Fruit fly (Drosophila melanogaster) whole organism, prepupa: Measurements from ENCODE around the gene cac.

Experiments used
- Blimp-1 ChIP-seq: fragments of 200-800 bp; sonication (Bioruptor generic); optimal IDR thresholded peaks from 3 replicates; lab custom pipeline; 2017; ENCODE audit warnings: missing biosample characterization, missing genetic modification characterization, mild to moderate bottlenecking, moderate library complexity, missing genetic modification reagents
- CG10631 ChIP-seq: fragments of 200-800 bp; sonication (Bioruptor generic); optimal IDR thresholded peaks from 2 replicates; lab custom pipeline; 2016; ENCODE audit warnings: missing biosample characterization, missing genetic modification characterization
- CG16779 ChIP-seq: fragments of 200-800 bp; sonication (Bioruptor generic); optimal IDR thresholded peaks from 3 replicates; lab custom pipeline; 2017; ENCODE audit warnings: missing biosample characterization, mild to moderate bottlenecking, missing genetic modification characterization
- CG4318 ChIP-seq: fragments of 200-800 bp; sonication (Bioruptor generic); optimal IDR thresholded peaks from 3 replicates; lab custom pipeline; 2017; ENCODE audit warnings: missing biosample characterization, mild to moderate bottlenecking, missing genetic modification characterization
- CG7368 ChIP-seq: fragments of 200-800 bp; sonication (Bioruptor generic); optimal IDR thresholded peaks from 3 replicates; lab custom pipeline; 2016; ENCODE audit warnings: missing biosample characterization, missing genetic modification characterization
- Ets96B ChIP-seq: fragments of 200-800 bp; optimal IDR thresholded peaks from 2 replicates; lab custom pipeline; 2019; ENCODE audit warnings: missing biosample characterization, mild to moderate bottlenecking, missing genetic modification characterization, moderate library complexity
- Smox ChIP-seq: fragments of 200-800 bp; sonication (Bioruptor generic); optimal IDR thresholded peaks from 3 replicates; lab custom pipeline; 2016; ENCODE audit warnings: missing biosample characterization, missing genetic modification characterization
- acj6 ChIP-seq: fragments of 200-800 bp; sonication (Bioruptor generic); optimal IDR thresholded peaks from 3 replicates; lab custom pipeline; 2016; ENCODE audit warnings: missing biosample characterization, missing genetic modification characterization
- esn ChIP-seq: fragments of 200-800 bp; sonication (Bioruptor generic); optimal IDR thresholded peaks from 2 replicates; lab custom pipeline; 2016; ENCODE audit warnings: missing biosample characterization, mild to moderate bottlenecking, missing genetic modification characterization, moderate library complexity
- ss ChIP-seq, 2 experiments: fragments of 200-800 bp; sonication (Bioruptor generic); optimal IDR thresholded peaks; 2 replicates in 1 of 2; 3 replicates in 1 of 2; lab custom pipeline; 2017 to 2018; ENCODE audit warnings: mild to moderate bottlenecking in 2 of 2, missing biosample characterization in 2 of 2, missing genetic modification characterization in 2 of 2, moderate library complexity in 1 of 2

DNA sequence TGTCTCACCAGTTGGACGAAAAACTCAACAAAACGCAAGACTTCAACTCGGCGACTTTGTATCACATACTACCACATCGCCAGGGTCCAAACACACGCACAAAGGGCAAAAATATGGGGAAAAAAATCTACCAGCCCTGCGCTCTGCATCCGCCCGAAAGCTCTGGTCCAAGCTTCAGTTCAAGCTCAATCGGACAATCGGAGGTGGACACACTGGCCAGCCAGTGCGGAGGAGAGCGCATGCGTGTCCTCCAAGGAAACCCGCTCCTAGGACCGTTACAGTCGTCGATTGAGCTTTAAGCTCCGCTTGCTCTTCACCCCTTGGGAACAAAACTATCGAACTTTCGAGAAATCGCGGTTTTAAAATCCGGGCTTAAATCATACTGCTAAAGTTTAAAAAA is 1.0 kb downstream of the cac start:
- no peak for TF ChIP-seq Smox (GFP tag; lab: Kevin White, UChicago)
- no peak for TF ChIP-seq acj6 (GFP tag; lab: Kevin White, UChicago)
- TF ChIP-seq CG7368 (GFP tag; lab: Kevin White, UChicago): no peak
- TF ChIP-seq Blimp-1: no peak
- TF ChIP-seq esn (GFP tag; lab: Kevin White, UChicago): no peak
- TF ChIP-seq ss (GFP tag; optimal IDR thresholded peaks at IDR 0.05; lab: Kevin White, UChicago): no peak
- TF ChIP-seq CG10631 (GFP tag; lab: Kevin White, UChicago): no peak
- no peak for TF ChIP-seq CG16779 (tag; lab: Kevin White, UChicago)
- TF ChIP-seq Ets96B: no peak
- no peak for TF ChIP-seq CG4318 (GFP tag; lab: Kevin White, UChicago)
